Worm (Caenorhabditis elegans): ENCODE measurements around the gene ZK632.10.

ZK632.10 gene

ce11 chrIII:9818763-9819162 is 8.8 kb downstream of the ZK632.10 start, which contains the start of gene panl-3:
panl-3 (plus strand) TSS chrIII:9819056.
- no peak for TF ChIP-seq unc-62 (GFP tag; optimal IDR thresholded peaks at IDR 0.05)

DNA sequence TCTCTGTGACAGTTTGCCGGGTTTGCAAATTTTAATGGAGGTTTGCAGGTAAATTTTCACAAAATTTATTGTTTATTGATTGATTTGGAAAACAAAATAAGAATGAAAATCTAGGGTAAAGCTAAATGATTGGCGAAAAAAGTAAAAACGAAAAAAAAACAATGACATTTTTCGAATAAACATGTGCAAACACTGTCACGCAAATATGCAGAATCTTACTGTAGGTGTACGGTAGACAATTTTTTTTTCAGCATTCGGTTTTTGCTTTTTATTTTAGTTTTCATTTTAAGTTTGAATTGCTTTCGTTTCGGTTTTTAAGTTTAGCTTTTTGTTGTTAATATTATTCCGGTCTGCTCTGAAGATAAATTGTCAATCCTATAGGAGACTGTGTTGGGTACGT is 9.6 kb downstream of the ZK632.10 start:
- TF ChIP-seq unc-62 (GFP tag; optimal IDR thresholded peaks at IDR 0.05) = no peak

- TF ChIP-seq unc-62 (GFP tag; optimal IDR thresholded peaks at IDR 0.05) = no peak
Measured at ce11 chrIII:9817087-9817612, 10.4 kb downstream of the ZK632.10 start, which contains the start of gene cnx-1. cnx-1 (minus strand) TSS chrIII:9817137.

- TF ChIP-seq unc-62 (GFP tag; optimal IDR thresholded peaks at IDR 0.05) = no peak
Measured at ce11 chrIII:9813146-9813545, 14.4 kb downstream of the ZK632.10 start, which contains the start of gene ZK632.14. ZK632.14 (plus strand) TSS chrIII:9813446.

- no peak for TF ChIP-seq unc-62 (GFP tag; optimal IDR thresholded peaks at IDR 0.05)
Measured at ce11 chrIII:9808179-9808578, 19.3 kb downstream of the ZK632.10 start, which contains the start of gene gtap-2. gtap-2 (plus strand) TSS chrIII:9808544.

- no peak for TF ChIP-seq unc-62 (GFP tag; optimal IDR thresholded peaks at IDR 0.05)
Measured at ce11 chrIII:9807560-9808046, 19.9 kb downstream of the ZK632.10 start.

DNA sequence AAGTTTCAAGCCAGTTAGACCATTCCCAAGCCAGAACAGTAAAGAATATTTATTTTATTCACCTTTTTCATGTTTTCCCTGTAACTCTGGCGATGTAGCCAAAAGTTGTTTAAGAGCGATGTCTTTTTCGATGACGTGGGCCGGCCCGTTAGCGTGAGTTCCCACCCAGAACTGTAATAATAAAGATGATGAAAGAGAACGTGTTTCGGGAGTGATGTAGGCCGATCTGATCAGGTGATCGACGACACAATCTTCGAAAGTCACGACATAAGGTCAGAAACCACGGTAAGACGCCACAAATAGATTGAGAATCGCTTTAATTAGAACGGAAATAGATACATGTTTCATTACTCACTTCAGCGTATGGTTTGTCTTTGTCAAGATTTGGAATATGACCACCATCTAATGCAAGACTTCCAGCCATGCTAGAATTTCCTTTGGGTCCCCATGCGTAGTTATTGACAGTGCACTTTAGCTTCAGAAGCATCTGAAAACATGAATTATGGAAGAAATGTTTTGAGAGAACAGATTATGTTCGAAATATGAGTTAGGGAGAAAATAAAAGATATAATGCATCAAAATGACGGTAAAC is 20.5 kb downstream of the ZK632.10 start, which contains the start of gene ZK632.4:
ZK632.4 (minus strand) TSS at position 487 of the 592 bp plus-strand sequence.
- TF ChIP-seq unc-62 (GFP tag; optimal IDR thresholded peaks at IDR 0.05) = no peak

- no peak for TF ChIP-seq unc-62 (GFP tag; optimal IDR thresholded peaks at IDR 0.05)
Measured at ce11 chrIII:9804997-9805610, 22.4 kb downstream of the ZK632.10 start, which contains the start of gene riok-3. riok-3 (minus strand) TSS chrIII:9805011.

DNA sequence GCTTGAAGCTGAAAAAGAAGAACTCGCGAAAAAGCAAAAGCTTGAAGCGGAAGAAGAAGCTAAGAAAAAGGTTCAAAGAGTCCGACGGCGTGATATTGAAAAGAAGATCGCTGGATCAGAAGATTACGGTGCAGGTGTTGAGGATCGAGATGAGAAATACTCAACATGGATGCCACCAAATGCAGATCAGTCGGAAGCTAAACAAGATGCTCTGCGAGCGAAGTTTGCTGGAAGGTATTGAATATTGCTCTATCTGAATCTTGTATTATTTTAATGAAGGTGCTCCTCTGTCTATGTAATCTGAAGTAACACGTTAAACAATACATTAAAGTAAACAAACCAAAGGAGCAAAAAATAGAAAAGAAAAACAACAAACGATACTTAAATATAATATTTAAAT is 25.5 kb downstream of the ZK632.10 start:
- no peak for TF ChIP-seq unc-62 (GFP tag; optimal IDR thresholded peaks at IDR 0.05)

DNA sequence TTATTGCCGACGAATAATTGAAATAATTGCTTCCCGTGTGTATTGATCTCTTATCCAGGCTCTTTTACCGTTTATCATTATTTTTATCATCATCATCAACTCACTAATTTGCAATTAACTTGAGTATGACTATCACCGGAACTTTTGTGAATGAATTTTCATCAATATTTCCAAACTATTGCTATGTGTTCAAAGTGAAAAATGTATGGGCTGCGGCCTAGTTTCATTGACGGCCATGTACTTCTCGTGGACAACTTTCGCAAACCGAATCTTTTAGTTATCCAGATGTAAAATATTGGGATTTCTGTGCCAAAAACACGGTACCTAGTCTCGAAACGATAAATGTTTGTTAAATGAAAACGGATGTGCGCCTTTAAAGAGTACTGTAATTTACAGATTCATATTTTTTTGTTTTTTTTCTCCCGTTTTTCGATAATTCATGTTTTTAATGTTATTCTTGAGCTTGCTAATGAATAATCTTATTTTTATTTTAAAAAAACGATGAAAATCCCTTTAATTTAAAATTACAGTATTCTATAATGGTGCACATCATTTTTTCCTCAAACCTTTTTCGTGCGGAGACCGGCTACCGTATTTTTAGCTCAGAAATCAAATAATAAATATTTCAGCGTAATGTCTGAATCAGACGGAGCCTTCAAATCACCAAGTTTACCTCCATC is 28.9 kb downstream of the ZK632.10 start, which contains the start of gene ZK632.2:
ZK632.2 (plus strand) TSS at position 630 of the 680 bp plus-strand sequence.
- TF ChIP-seq unc-62 (GFP tag; optimal IDR thresholded peaks at IDR 0.05) = no peak

DNA sequence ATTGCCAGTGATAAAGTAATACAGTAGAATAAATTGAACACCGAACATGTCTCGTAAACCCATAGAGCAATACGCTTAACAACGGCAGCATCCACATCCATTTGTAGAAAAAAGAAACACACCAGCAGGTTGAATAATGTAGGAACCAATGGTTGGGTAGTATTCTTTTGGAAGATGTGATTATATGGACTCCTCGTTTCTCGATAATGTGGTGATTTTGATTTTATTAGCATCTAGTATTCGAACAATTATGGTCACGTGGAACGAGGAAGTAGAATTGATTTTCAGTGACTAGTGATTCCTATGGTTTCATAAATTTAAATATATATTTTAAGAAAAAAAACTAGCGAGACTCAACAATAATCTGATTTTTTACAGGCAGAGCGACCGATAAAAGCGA is 31.1 kb downstream of the ZK632.10 start, which contains the start of gene srxa-10:
srxa-10 (minus strand) TSS at position 101 of the 400 bp plus-strand sequence.
- no peak for TF ChIP-seq unc-62 (GFP tag; optimal IDR thresholded peaks at IDR 0.05)

DNA sequence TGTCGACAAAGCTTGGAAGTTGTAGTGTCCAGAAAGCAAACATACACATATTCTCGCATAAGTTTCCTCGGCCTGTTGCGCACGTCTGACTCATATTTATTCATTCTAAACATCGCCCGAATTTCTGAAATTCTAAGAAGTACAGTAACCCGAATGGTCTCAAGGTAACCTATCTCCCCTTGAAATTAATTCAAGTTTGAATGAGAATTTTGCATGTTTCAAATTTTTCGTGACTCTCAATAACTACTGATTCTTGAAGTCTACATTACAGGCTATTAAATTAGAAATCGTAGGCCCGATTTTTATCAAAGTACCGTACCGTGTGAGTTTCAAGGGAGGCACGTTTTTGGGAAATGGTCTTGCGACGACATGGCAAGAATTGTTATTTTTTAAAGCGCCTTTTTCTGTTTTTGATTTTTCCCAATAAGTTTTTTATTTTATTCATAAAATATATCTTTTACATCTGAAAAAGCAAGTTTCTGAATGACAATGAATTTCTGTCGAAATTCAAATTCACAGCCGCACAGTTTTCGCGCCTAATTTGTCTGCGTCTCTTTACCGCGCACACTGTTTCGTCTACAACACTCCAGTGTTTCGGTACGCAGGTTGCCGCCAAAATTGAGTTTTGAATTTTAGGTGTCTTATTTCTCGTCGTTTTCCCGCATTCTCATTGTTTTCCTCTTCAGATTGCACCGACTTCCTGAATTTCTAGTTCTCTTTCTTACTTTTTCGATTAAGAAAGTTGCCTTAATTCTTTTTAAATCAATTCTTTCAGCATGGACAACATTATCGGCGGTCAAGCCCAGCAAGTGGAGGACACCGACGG is 33.7 kb downstream of the ZK632.10 start, which contains the start of the genes R10E11.9 and mcm-6:
R10E11.9 (minus strand) TSS at position 51 of the 826 bp plus-strand sequence.
mcm-6 (plus strand) TSS at position 776 of the 826 bp plus-strand sequence.
- no peak for TF ChIP-seq unc-62 (GFP tag; optimal IDR thresholded peaks at IDR 0.05)

DNA sequence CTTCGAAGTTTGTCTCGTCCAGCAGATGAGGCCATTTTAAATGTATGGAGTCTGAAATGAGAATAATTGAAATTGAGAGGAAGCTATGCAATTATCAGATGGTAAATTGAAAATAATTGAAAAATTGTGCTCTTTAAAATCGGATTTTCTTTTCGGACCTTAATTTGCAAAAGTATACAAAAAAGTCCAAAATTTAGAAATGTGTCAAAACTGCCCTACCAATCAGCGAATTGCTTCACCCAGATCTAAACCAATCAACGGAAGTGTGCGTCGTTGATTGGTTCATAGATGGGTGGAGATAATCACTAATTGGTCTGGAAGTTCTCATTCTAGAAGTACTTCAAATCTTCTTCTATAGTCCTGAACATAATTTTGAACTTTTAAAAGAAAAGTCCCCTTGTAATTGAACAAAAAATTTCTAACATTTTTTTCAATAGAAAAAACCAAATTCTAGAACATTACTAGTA is 37.9 kb downstream of the ZK632.10 start, which contains the start of gene R10E11.5:
R10E11.5 (minus strand) TSS at position 51 of the 467 bp plus-strand sequence.
- no peak for TF ChIP-seq unc-62 (GFP tag; optimal IDR thresholded peaks at IDR 0.05)

ce11 chrIII:9789083-9789482 is 38.4 kb downstream of the ZK632.10 start:
- TF ChIP-seq unc-62 (GFP tag; optimal IDR thresholded peaks at IDR 0.05) = no peak

- TF ChIP-seq unc-62 (GFP tag; optimal IDR thresholded peaks at IDR 0.05) = no peak
Measured at ce11 chrIII:9786776-9787175, 40.7 kb downstream of the ZK632.10 start.

All from whole organism, dauer.